Fruit fly (Drosophila melanogaster) whole organism, embryonic: ENCODE measurements around the gene CG10863.

Source experiments
- Aef1 ChIP-seq: fragments of 200-800 bp; sonication (Bioruptor generic); IDR thresholded peaks from 3 replicates; pipeline ENCODE4 v1.3.6; 2022; ENCODE audit warnings: missing biosample characterization, missing genetic modification characterization
- B-H1 ChIP-seq: fragments of 200-800 bp; sonication (Bioruptor generic); IDR thresholded peaks from 3 replicates; pipeline ENCODE4 v1.3.6; 2022; ENCODE audit warnings: missing biosample characterization, missing genetic modification characterization
- B-H2 ChIP-seq: fragments of 200-800 bp; sonication (Bioruptor generic); optimal IDR thresholded peaks from 2 replicates; lab custom pipeline; 2018; ENCODE audit warnings: missing biosample characterization, mild to moderate bottlenecking, missing genetic modification characterization
- Blimp-1 ChIP-seq: fragments of 200-800 bp; sonication (Bioruptor generic); optimal IDR thresholded peaks from 3 replicates; lab custom pipeline; 2018; ENCODE audit warnings: missing biosample characterization, missing genetic modification characterization, mild to moderate bottlenecking, moderate library complexity, missing genetic modification reagents
- CG10462 ChIP-seq: fragments of 200-800 bp; sonication (Bioruptor generic); optimal IDR thresholded peaks from 2 replicates; lab custom pipeline; 2016; ENCODE audit warnings: missing biosample characterization, missing genetic modification characterization
- CG11093 ChIP-seq: fragments of 200-800 bp; sonication (Bioruptor generic); IDR thresholded peaks from 3 replicates; pipeline ENCODE4 v1.3.6; 2022; ENCODE audit warnings: missing biosample characterization, missing genetic modification characterization
- CG12391 ChIP-seq: fragments of 200-800 bp; sonication (Bioruptor generic); optimal IDR thresholded peaks from 3 replicates; lab custom pipeline; 2018; ENCODE audit warnings: missing biosample characterization, mild to moderate bottlenecking, missing genetic modification characterization, moderate library complexity
- CG13894 ChIP-seq: fragments of 200-800 bp; sonication (Bioruptor generic); optimal IDR thresholded peaks from 3 replicates; lab custom pipeline; 2018; ENCODE audit warnings: missing biosample characterization, mild to moderate bottlenecking, missing genetic modification characterization, moderate library complexity
- CG15011 ChIP-seq: fragments of 200-800 bp; sonication (Bioruptor generic); optimal IDR thresholded peaks from 3 replicates; lab custom pipeline; 2018; ENCODE audit warnings: missing biosample characterization, mild to moderate bottlenecking, missing genetic modification characterization
- CG15269 ChIP-seq: fragments of 200-800 bp; sonication (Bioruptor generic); optimal IDR thresholded peaks from 2 replicates; lab custom pipeline; 2018; ENCODE audit warnings: missing biosample characterization, mild to moderate bottlenecking, missing genetic modification characterization, moderate library complexity
- CG1529 ChIP-seq: fragments of 200-800 bp; sonication (Bioruptor generic); optimal IDR thresholded peaks from 3 replicates; lab custom pipeline; 2018; ENCODE audit warnings: missing biosample characterization, missing genetic modification characterization
- CG18599 ChIP-seq: fragments of 200-800 bp; sonication (Bioruptor generic); optimal IDR thresholded peaks from 3 replicates; lab custom pipeline; 2017; ENCODE audit warnings: missing biosample characterization, missing genetic modification characterization, mild to moderate bottlenecking, moderate library complexity, missing genetic modification reagents
- CG2199 ChIP-seq: fragments of 200-800 bp; sonication (Bioruptor generic); IDR thresholded peaks from 3 replicates; pipeline ENCODE4 v1.3.6; 2022; ENCODE audit warnings: missing biosample characterization, missing genetic modification characterization
- CG31388 ChIP-seq: fragments of 200-800 bp; sonication (Bioruptor generic); optimal IDR thresholded peaks from 2 replicates; lab custom pipeline; 2016; ENCODE audit warnings: missing biosample characterization, missing genetic modification characterization
- CG5180 ChIP-seq: fragments of 200-800 bp; sonication (Bioruptor generic); optimal IDR thresholded peaks from 3 replicates; lab custom pipeline; 2017; ENCODE audit warnings: missing biosample characterization, missing genetic modification characterization, mild to moderate bottlenecking, moderate library complexity, missing genetic modification reagents
- CG6854 ChIP-seq: fragments of 200-800 bp; sonication (Bioruptor generic); optimal IDR thresholded peaks from 3 replicates; lab custom pipeline; 2017; ENCODE audit warnings: missing biosample characterization, mild to moderate bottlenecking, missing genetic modification characterization
- CG7745 ChIP-seq: fragments of 200-800 bp; sonication (Bioruptor generic); optimal IDR thresholded peaks from 2 replicates; lab custom pipeline; 2018; ENCODE audit warnings: missing biosample characterization, mild to moderate bottlenecking, missing genetic modification characterization, moderate library complexity
- CG7839 ChIP-seq: fragments of 200-800 bp; sonication (Bioruptor generic); optimal IDR thresholded peaks from 3 replicates; lab custom pipeline; 2018; ENCODE audit warnings: missing biosample characterization, mild to moderate bottlenecking, missing genetic modification characterization, moderate library complexity
- Dip3 ChIP-seq: fragments of 200-800 bp; sonication (Bioruptor generic); optimal IDR thresholded peaks from 3 replicates; lab custom pipeline; 2016; ENCODE audit warnings: missing biosample characterization, missing genetic modification characterization
- Dll ChIP-seq: fragments of 200-800 bp; sonication (Bioruptor generic); IDR thresholded peaks from 4 replicates; pipeline ENCODE4 v1.3.6; 2022; ENCODE audit warnings: missing biosample characterization, missing genetic modification characterization; ENCODE audit not compliant: partially characterized antibody
- Ets97D ChIP-seq: fragments of 200-800 bp; sonication (Bioruptor generic); optimal IDR thresholded peaks from 3 replicates; lab custom pipeline; 2016; ENCODE audit warnings: missing biosample characterization, missing genetic modification characterization
- HHEX ChIP-seq: fragments of 200-800 bp; sonication (Bioruptor generic); optimal IDR thresholded peaks from 3 replicates; lab custom pipeline; 2017; ENCODE audit warnings: missing biosample characterization, mild to moderate bottlenecking, missing genetic modification characterization, missing genetic modification reagents
- Hmx ChIP-seq: fragments of 200-800 bp; sonication (Bioruptor generic); optimal IDR thresholded peaks from 2 replicates; lab custom pipeline; 2016; ENCODE audit warnings: missing biosample characterization, missing genetic modification characterization
- Hsf ChIP-seq: fragments of 200-800 bp; sonication (Bioruptor generic); optimal IDR thresholded peaks from 3 replicates; lab custom pipeline; 2016; ENCODE audit warnings: missing biosample characterization, missing genetic modification characterization
- Jarid2 ChIP-seq: fragments of 200-800 bp; sonication (Bioruptor generic); optimal IDR thresholded peaks from 3 replicates; lab custom pipeline; 2017; ENCODE audit warnings: mild to moderate bottlenecking, missing biosample characterization, missing genetic modification reagents, missing genetic modification characterization
- Lhr ChIP-seq: fragments of 200-800 bp; sonication (Bioruptor generic); optimal IDR thresholded peaks from 3 replicates; lab custom pipeline; 2017; ENCODE audit warnings: mild to moderate bottlenecking, missing biosample characterization, missing genetic modification reagents, missing genetic modification characterization
- Mes4 ChIP-seq: fragments of 200-800 bp; sonication (Bioruptor generic); optimal IDR thresholded peaks from 2 replicates; lab custom pipeline; 2016; ENCODE audit warnings: missing biosample characterization, missing genetic modification characterization
- NC2α ChIP-seq: fragments of 200-800 bp; sonication (Bioruptor generic); optimal IDR thresholded peaks from 2 replicates; lab custom pipeline; 2016; ENCODE audit warnings: missing biosample characterization, missing genetic modification characterization
- NC2β ChIP-seq: fragments of 200-800 bp; sonication (Bioruptor generic); optimal IDR thresholded peaks from 2 replicates; lab custom pipeline; 2016; ENCODE audit warnings: missing biosample characterization, missing genetic modification characterization
- Nf-YC ChIP-seq: fragments of 200-800 bp; optimal IDR thresholded peaks from 3 replicates; lab custom pipeline; 2019; ENCODE audit warnings: missing biosample characterization, mild to moderate bottlenecking, missing genetic modification characterization, moderate library complexity
- YL-1 ChIP-seq: fragments of 200-800 bp; sonication (Bioruptor generic); optimal IDR thresholded peaks from 3 replicates; lab custom pipeline; 2017; ENCODE audit warnings: missing biosample characterization, mild to moderate bottlenecking, missing genetic modification characterization
- bab2 ChIP-seq: fragments of 200-800 bp; sonication (Bioruptor generic); optimal IDR thresholded peaks from 2 replicates; lab custom pipeline; 2016; ENCODE audit warnings: missing biosample characterization, missing genetic modification characterization
- bigmax ChIP-seq: fragments of 200-800 bp; sonication (Bioruptor generic); optimal IDR thresholded peaks from 2 replicates; lab custom pipeline; 2018; ENCODE audit warnings: missing biosample characterization, mild to moderate bottlenecking, missing genetic modification characterization
- cas ChIP-seq: fragments of 200-800 bp; sonication (Bioruptor generic); IDR thresholded peaks from 2 replicates; pipeline ENCODE4 v1.3.6; 2022; ENCODE audit warnings: missing biosample characterization, missing genetic modification characterization
- chn ChIP-seq: fragments of 200-800 bp; sonication (Bioruptor generic); optimal IDR thresholded peaks from 2 replicates; lab custom pipeline; 2016; ENCODE audit warnings: missing biosample characterization, missing genetic modification characterization
- dan ChIP-seq: fragments of 200-800 bp; sonication (Bioruptor generic); IDR thresholded peaks from 2 replicates; pipeline ENCODE4 v1.3.6; 2022; ENCODE audit warnings: missing biosample characterization, missing genetic modification characterization
- fd3F ChIP-seq: fragments of 200-800 bp; sonication (Bioruptor generic); optimal IDR thresholded peaks from 2 replicates; lab custom pipeline; 2018; ENCODE audit warnings: missing biosample characterization, mild to moderate bottlenecking, missing genetic modification characterization, moderate library complexity
- gro ChIP-seq: fragments of 200-800 bp; sonication (Bioruptor generic); optimal IDR thresholded peaks from 2 replicates; lab custom pipeline; 2016; ENCODE audit warnings: missing biosample characterization, missing genetic modification characterization
- inv ChIP-seq: fragments of 200-800 bp; sonication (Bioruptor generic); IDR thresholded peaks from 2 replicates; pipeline ENCODE4 v1.3.6; 2022; ENCODE audit warnings: missing biosample characterization, missing genetic modification characterization; ENCODE audit not compliant: partially characterized antibody
- jing ChIP-seq: fragments of 200-800 bp; sonication (Bioruptor generic); optimal IDR thresholded peaks from 2 replicates; lab custom pipeline; 2018; ENCODE audit warnings: missing biosample characterization, mild to moderate bottlenecking, missing genetic modification characterization
- lola ChIP-seq, 3 experiments: fragments of >200 bp in 2 of 3; fragments of 200-800 bp in 1 of 3; sonication (Bioruptor generic) in 1 of 3; optimal IDR thresholded peaks; 2 replicates each; lab custom pipeline; 2017 to 2019; ENCODE audit warnings: missing biosample characterization in 3 of 3, missing genetic modification characterization in 3 of 3, mild to moderate bottlenecking in 1 of 3, moderate library complexity in 1 of 3
- luna ChIP-seq: fragments of 200-800 bp; sonication (Bioruptor generic); optimal IDR thresholded peaks from 2 replicates; lab custom pipeline; 2016; ENCODE audit warnings: missing biosample characterization, missing genetic modification characterization
- maf-S ChIP-seq: fragments of 200-800 bp; sonication (Bioruptor generic); optimal IDR thresholded peaks from 2 replicates; lab custom pipeline; 2016; ENCODE audit warnings: missing biosample characterization, missing genetic modification characterization
- nom ChIP-seq: fragments of 200-800 bp; sonication (Bioruptor generic); optimal IDR thresholded peaks from 2 replicates; lab custom pipeline; 2017; ENCODE audit warnings: missing biosample characterization, missing genetic modification characterization, mild to moderate bottlenecking, moderate library complexity, missing genetic modification reagents
- oc ChIP-seq: fragments of 200-800 bp; sonication (Bioruptor generic); optimal IDR thresholded peaks from 2 replicates; lab custom pipeline; 2018; ENCODE audit warnings: missing biosample characterization, mild to moderate bottlenecking, missing genetic modification characterization, moderate library complexity
- tio ChIP-seq: fragments of 200-800 bp; sonication (Bioruptor generic); optimal IDR thresholded peaks from 2 replicates; lab custom pipeline; 2017; ENCODE audit warnings: missing biosample characterization, missing genetic modification characterization, inconsistent platforms
- unpg ChIP-seq: fragments of 200-800 bp; sonication (Bioruptor generic); optimal IDR thresholded peaks from 3 replicates; lab custom pipeline; 2018; ENCODE audit warnings: missing biosample characterization, mild to moderate bottlenecking, missing genetic modification characterization, moderate library complexity
- zen2 ChIP-seq: fragments of 200-800 bp; sonication (Bioruptor generic); IDR thresholded peaks from 3 replicates; pipeline ENCODE4 v1.3.6; 2022; ENCODE audit warnings: missing biosample characterization, missing genetic modification characterization; ENCODE audit not compliant: partially characterized antibody

The CG10863 gene

DNA sequence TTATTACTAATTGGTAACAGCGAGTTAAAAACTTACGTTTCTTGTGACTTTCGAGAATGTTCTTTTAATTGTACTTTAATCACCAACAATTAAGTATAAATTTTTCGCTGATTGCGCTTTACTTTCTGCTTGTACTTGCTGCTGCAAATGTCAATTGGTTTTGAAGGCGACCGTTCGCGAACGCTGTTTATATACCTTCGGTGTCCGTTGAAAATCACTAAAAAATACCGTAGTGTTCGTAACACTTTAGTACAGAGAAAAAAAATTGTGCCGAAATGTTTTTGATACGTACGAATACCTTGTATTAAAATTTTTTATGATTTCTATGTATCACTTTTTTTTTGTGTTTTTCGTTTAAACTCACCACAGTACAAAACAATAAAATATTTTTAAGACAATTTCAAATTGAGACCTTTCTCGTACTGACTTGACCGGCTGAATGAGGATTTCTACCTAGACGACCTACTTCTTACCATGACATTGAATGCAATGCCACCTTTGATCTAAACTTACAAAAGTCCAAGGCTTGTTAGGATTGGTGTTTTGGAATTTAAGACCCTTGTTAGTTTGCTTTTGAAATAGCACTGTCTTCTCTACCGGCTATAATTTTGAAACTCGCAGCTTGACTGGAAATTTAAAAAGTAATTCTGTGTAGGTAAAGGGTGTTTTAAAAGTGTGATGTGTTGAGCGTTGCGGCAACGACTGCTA is 39.6 kb downstream of the CG10863 start, which contains the start of gene Ubi-p63E (continued):
- TF ChIP-seq unpg (GFP tag; lab: Kevin White, UChicago), result peak; percentile 60
- no peak for TF ChIP-seq Aef1 (GFP tag; lab: Robert Waterston, UW)
- TF ChIP-seq cas (GFP tag; lab: Robert Waterston, UW), result no peak
- peak in 1 of 3 experiments; percentile 55 for TF ChIP-seq lola (GFP tag; optimal IDR thresholded peaks at IDR 0.05; lab: Kevin White, UChicago)
- TF ChIP-seq CG31388 (GFP tag; lab: Kevin White, UChicago), result no peak
- peak; percentile 62 for TF ChIP-seq gro (GFP tag; lab: Kevin White, UChicago)
- peak; percentile 53 for TF ChIP-seq Ets97D (GFP tag; lab: Kevin White, UChicago)
- TF ChIP-seq luna, result peak; percentile 49
- TF ChIP-seq maf-S (GFP tag; lab: Kevin White, UChicago), result peak; percentile 27
- peak; percentile 55 for TF ChIP-seq Blimp-1 (GFP tag; lab: Kevin White, UChicago)
- peak; percentile 73 for TF ChIP-seq Hsf (GFP tag; lab: Kevin White, UChicago)
- peak; percentile 35 for TF ChIP-seq Mes4
- peak; percentile 40 for TF ChIP-seq HHEX
- peak; percentile 57 for TF ChIP-seq NC2β (GFP tag; lab: Kevin White, UChicago)
- no peak for TF ChIP-seq dan (GFP tag; lab: Robert Waterston, UW)
- TF ChIP-seq Nf-YC (tag; lab: Kevin White, UChicago), result peak; percentile 33
- TF ChIP-seq YL-1 (GFP tag; lab: Kevin White, UChicago), result peak; percentile 86
- no peak for TF ChIP-seq Hmx (GFP tag; lab: Kevin White, UChicago)
- TF ChIP-seq CG5180 (GFP tag; lab: Kevin White, UChicago), result peak; percentile 1
- peak; percentile 82 for TF ChIP-seq B-H2 (GFP tag; lab: Kevin White, UChicago)
- peak; percentile 64 for TF ChIP-seq Jarid2
- TF ChIP-seq Dip3, result peak; percentile 39
- peak; percentile 66 for TF ChIP-seq CG13894
- TF ChIP-seq inv (GFP tag; lab: Robert Waterston, UW), result no peak
- TF ChIP-seq chn (GFP tag; lab: Kevin White, UChicago), result peak; percentile 55
- TF ChIP-seq CG6854 (GFP tag; lab: Kevin White, UChicago), result no peak
- TF ChIP-seq bab2 (GFP tag; lab: Kevin White, UChicago), result peak; percentile 76
- TF ChIP-seq oc, result peak; percentile 34
- TF ChIP-seq CG2199 (GFP tag; lab: Robert Waterston, UW), result no peak
- TF ChIP-seq CG1529, result peak; percentile 40
- TF ChIP-seq CG7745 (tag; lab: Kevin White, UChicago), result peak; percentile 9
- TF ChIP-seq tio (GFP tag; lab: Kevin White, UChicago), result peak; percentile 88
- TF ChIP-seq fd3F, result peak; percentile 24
- TF ChIP-seq CG18599, result peak; percentile 65
- TF ChIP-seq jing (GFP tag; lab: Kevin White, UChicago), result peak; percentile 11
- TF ChIP-seq zen2, result no peak
- peak; percentile 11 for TF ChIP-seq Lhr (GFP tag; lab: Kevin White, UChicago)
- TF ChIP-seq CG11093 (GFP tag; lab: Robert Waterston, UW), result 0 out of 3 replicates have a peak, but pooled peaks have one; percentile 24
- TF ChIP-seq B-H1, result no peak
- TF ChIP-seq Dll, result no peak
- peak; percentile 70 for TF ChIP-seq CG7839
- TF ChIP-seq CG12391 (tag; lab: Kevin White, UChicago), result peak; percentile 72
- TF ChIP-seq CG15011 (GFP tag; lab: Kevin White, UChicago), result peak; percentile 27
- TF ChIP-seq nom (GFP tag; lab: Kevin White, UChicago), result peak; percentile 76
- TF ChIP-seq CG15269, result peak; percentile 68
- TF ChIP-seq CG10462 (GFP tag; lab: Kevin White, UChicago), result no peak
- peak; percentile 21 for TF ChIP-seq bigmax (GFP tag; lab: Kevin White, UChicago)
- TF ChIP-seq NC2α (GFP tag; lab: Kevin White, UChicago), result peak; percentile 24
